Worm (Caenorhabditis elegans): Measurements from ENCODE around the gene dat-1.

Gene dat-1

ce11 chrIII:9271389-9271918 is 28.7 kb downstream of the dat-1 start:
- 0 out of 2 replicates have a peak, but pooled peaks have one; percentile 32 for TF ChIP-seq ctbp-1 (GFP tag; IDR thresholded peaks at IDR 0.05)
- peak in 1 of 2 experiments; percentile 90 for TF ChIP-seq unc-62 (GFP tag; optimal IDR thresholded peaks at IDR 0.05 in 1 of 2)
- TF ChIP-seq unc-62 (tag; optimal IDR thresholded peaks at IDR 0.05): no peak
- no peak for TF ChIP-seq spr-3 (GFP tag; optimal IDR thresholded peaks at IDR 0.05)

ce11 chrIII:9272107-9272506 is 29.3 kb downstream of the dat-1 start:
- TF ChIP-seq aha-1 (tag): no peak
- peak; percentile 36 for TF ChIP-seq hlh-30 (tag; optimal IDR thresholded peaks at IDR 0.05; ENCODE audit: insufficient read depth)
- peak in 1 of 2 experiments; percentile 6 for TF ChIP-seq lsy-2 (tag; optimal IDR thresholded peaks at IDR 0.05)
- TF ChIP-seq hmg-1.1 (GFP tag; IDR thresholded peaks at IDR 0.05): 0 out of 2 replicates have a peak, but pooled peaks have one; percentile 16
- TF ChIP-seq nhr-6 (tag; optimal IDR thresholded peaks at IDR 0.05): no peak

ce11 chrIII:9277803-9278202 is 35.0 kb downstream of the dat-1 start:
- TF ChIP-seq nhr-28 (tag; optimal IDR thresholded peaks at IDR 0.05) (peak; percentile 2), php-3 (GFP tag; IDR thresholded peaks at IDR 0.05) (no peak)

ce11 chrIII:9281480-9281879 is 38.7 kb downstream of the dat-1 start, which contains the start of gene fozi-1:
TSS of gene fozi-1 (plus strand) at chrIII:9281780.
- TF ChIP-seq nhr-111 (GFP tag; optimal IDR thresholded peaks at IDR 0.05) (no peak), unc-62 (GFP tag; optimal IDR thresholded peaks at IDR 0.05 in 1 of 2) (no peak), unc-62 (tag; optimal IDR thresholded peaks at IDR 0.05) (no peak)

- no peak for TF ChIP-seq mes-2 (tag; optimal IDR thresholded peaks at IDR 0.05; ENCODE audit: poor library complexity, severe bottlenecking)
- TF ChIP-seq daf-16 (GFP tag; optimal IDR thresholded peaks at IDR 0.05): no peak
- TF ChIP-seq daf-16 (tag; optimal IDR thresholded peaks at IDR 0.05): peak; percentile 92
- TF ChIP-seq attf-4 (tag; optimal IDR thresholded peaks at IDR 0.05): no peak
- TF ChIP-seq zfp-2 (tag; optimal IDR thresholded peaks at IDR 0.05): no peak
- no peak for TF ChIP-seq unc-130 (GFP tag; optimal IDR thresholded peaks at IDR 0.05)
- TF ChIP-seq pqm-1 (tag; optimal IDR thresholded peaks at IDR 0.05): peak; percentile 53
- no peak for TF ChIP-seq mdt-29 (GFP tag; IDR thresholded peaks at IDR 0.05)
- TF ChIP-seq vab-7 (GFP tag; IDR thresholded peaks at IDR 0.05): no peak
- no peak for TF ChIP-seq Y48G9A.11 (GFP tag; IDR thresholded peaks at IDR 0.05)
- TF ChIP-seq zip-11 (GFP tag; IDR thresholded peaks at IDR 0.05): no peak
- TF ChIP-seq dmd-6 (GFP tag; IDR thresholded peaks at IDR 0.05): 0 out of 2 replicates have a peak, but pooled peaks have one; percentile 9
Observed at ce11 chrIII:9288540-9288939, 45.8 kb downstream of the dat-1 start.

- TF ChIP-seq F26F4.8 (GFP tag; conservative IDR thresholded peaks at IDR 0.05) (no peak), dve-1 (tag; optimal IDR thresholded peaks at IDR 0.05; ENCODE audit: insufficient read depth) (peak; percentile 76), nhr-42 (GFP tag; IDR thresholded peaks at IDR 0.05) (no peak), nhr-48 (tag; optimal IDR thresholded peaks at IDR 0.05) (peak; percentile 32), lin-1 (GFP tag; IDR thresholded peaks at IDR 0.05) (peak; percentile 37; the same call in 1 of the 2 replicates), nhr-28 (tag; optimal IDR thresholded peaks at IDR 0.05) (peak; percentile 88), ces-1 (GFP tag; optimal IDR thresholded peaks at IDR 0.05) (no peak), nhr-237 (tag; optimal IDR thresholded peaks at IDR 0.05) (no peak), ceh-20 (GFP tag; IDR thresholded peaks at IDR 0.05) (no peak), lin-29 (GFP tag; IDR thresholded peaks at IDR 0.05) (no peak), T20F7.1 (GFP tag; optimal IDR thresholded peaks at IDR 0.05) (peak; percentile 10), madf-5 (GFP tag; IDR thresholded peaks at IDR 0.05) (no peak), hlh-30 (tag; optimal IDR thresholded peaks at IDR 0.05; ENCODE audit: insufficient read depth) (peak; percentile 46), mxl-3 (GFP tag; optimal IDR thresholded peaks at IDR 0.05) (peak; percentile 5), daf-16 (GFP tag; optimal IDR thresholded peaks at IDR 0.05) (no peak), daf-16 (tag; optimal IDR thresholded peaks at IDR 0.05) (peak; percentile 76), php-3 (GFP tag; IDR thresholded peaks at IDR 0.05) (peak; percentile 59; the same call in 1 of the 2 replicates), dmd-6 (GFP tag; IDR thresholded peaks at IDR 0.05) (peak; percentile 95), nhr-102 (tag; optimal IDR thresholded peaks at IDR 0.05) (peak; percentile 47), nhr-77 (tag; optimal IDR thresholded peaks at IDR 0.05) (peak; percentile 63), tra-1 (GFP tag; IDR thresholded peaks at IDR 0.05) (no peak), unc-62 (GFP tag; optimal IDR thresholded peaks at IDR 0.05 in 1 of 2) (peak in 1 of 2 experiments; percentile 94), unc-62 (tag; optimal IDR thresholded peaks at IDR 0.05) (no peak), mep-1 (tag; optimal IDR thresholded peaks at IDR 0.05) (no peak), F49E8.2 (tag; optimal IDR thresholded peaks at IDR 0.05; ENCODE audit: borderline replicate concordance) (no peak)
Observed at ce11 chrIII:9289815-9290214, 47.0 kb downstream of the dat-1 start.
